Worm (Caenorhabditis elegans) whole organism, L2 larva: ENCODE data around the gene exos-8.

ENCODE experiments used
- C34F6.9 ChIP-seq: fragments of 150-350 bp; optimal IDR thresholded peaks from 2 replicates; lab custom pipeline; 2014; ENCODE audit warnings: missing biosample characterization, missing genetic modification characterization
- F13H6.1 ChIP-seq: sonication (generic microtip); optimal IDR thresholded peaks from 2 replicates; lab custom pipeline; 2016; ENCODE audit warnings: missing genetic modification characterization, missing compliant biosample characterization
- R02D3.7 ChIP-seq: fragments of 150-350 bp; optimal IDR thresholded peaks from 2 replicates; lab custom pipeline; 2014; ENCODE audit warnings: missing biosample characterization, missing genetic modification characterization
- Y55F3AM.14 ChIP-seq: fragments of 200-800 bp; sonication (Bioruptor generic); optimal IDR thresholded peaks from 2 replicates; lab custom pipeline; 2018; ENCODE audit warnings: mild to moderate bottlenecking, missing genetic modification characterization, missing compliant biosample characterization
- ZK546.5 ChIP-seq: sonication (generic microtip); optimal IDR thresholded peaks from 2 replicates; lab custom pipeline; 2017; ENCODE audit warnings: missing biosample characterization, missing genetic modification characterization
- alr-1 ChIP-seq: fragments of 150-350 bp; optimal IDR thresholded peaks from 2 replicates; lab custom pipeline; 2014; ENCODE audit warnings: missing biosample characterization, missing genetic modification characterization
- aly-2 ChIP-seq: fragments of 150-350 bp; optimal IDR thresholded peaks from 2 replicates; lab custom pipeline; 2014; ENCODE audit warnings: missing biosample characterization, missing genetic modification characterization
- blmp-1 ChIP-seq: sonication (generic microtip); optimal IDR thresholded peaks from 2 replicates; lab custom pipeline; 2017; ENCODE audit warnings: missing genetic modification characterization, mild to moderate bottlenecking, missing compliant biosample characterization, antibody characterized with exemption, moderate library complexity; ENCODE audit not compliant: insufficient read depth
- ceh-16 ChIP-seq: fragments of 150-350 bp; optimal IDR thresholded peaks from 2 replicates; lab custom pipeline; 2014; ENCODE audit warnings: missing biosample characterization, missing genetic modification characterization
- ceh-82 ChIP-seq: fragments of 150-350 bp; optimal IDR thresholded peaks from 2 replicates; lab custom pipeline; 2014; ENCODE audit warnings: missing biosample characterization, missing genetic modification characterization
- crh-2 ChIP-seq: sonication (generic microtip); optimal IDR thresholded peaks from 2 replicates; lab custom pipeline; 2017; ENCODE audit warnings: missing biosample characterization, missing genetic modification characterization
- dmd-4 ChIP-seq: sonication (generic microtip); optimal IDR thresholded peaks from 2 replicates; lab custom pipeline; 2017; ENCODE audit warnings: missing biosample characterization, missing genetic modification characterization
- egl-27 ChIP-seq: sonication (generic microtip); optimal IDR thresholded peaks from 3 replicates; lab custom pipeline; 2017; ENCODE audit warnings: missing biosample characterization, missing genetic modification reagents, missing genetic modification characterization
- elt-1 ChIP-seq: fragments of 150-350 bp; optimal IDR thresholded peaks from 2 replicates; lab custom pipeline; 2014; ENCODE audit warnings: missing biosample characterization, missing genetic modification characterization
- elt-3 ChIP-seq: sonication (generic microtip); optimal IDR thresholded peaks from 2 replicates; lab custom pipeline; 2017; ENCODE audit warnings: missing biosample characterization, missing genetic modification characterization
- gmeb-1 ChIP-seq: fragments of 150-350 bp; optimal IDR thresholded peaks from 2 replicates; lab custom pipeline; 2014; ENCODE audit warnings: missing biosample characterization, missing genetic modification characterization
- lin-11 ChIP-seq: fragments of 150-350 bp; sonication (generic microtip); optimal IDR thresholded peaks from 2 replicates; lab custom pipeline; 2014; ENCODE audit warnings: missing biosample characterization, missing genetic modification characterization, inconsistent platforms, mixed read lengths
- lin-13 ChIP-seq: fragments of 150-350 bp; optimal IDR thresholded peaks from 2 replicates; lab custom pipeline; 2014; ENCODE audit warnings: missing biosample characterization, missing genetic modification reagents, missing genetic modification characterization
- lin-39 ChIP-seq: fragments of 150-350 bp; optimal IDR thresholded peaks from 2 replicates; lab custom pipeline; 2014; ENCODE audit warnings: missing biosample characterization, missing genetic modification reagents, missing genetic modification characterization
- lsy-2 ChIP-seq, 2 experiments: fragments of 150-350 bp in 1 of 2; sonication (generic microtip) in 1 of 2; optimal IDR thresholded peaks; 2 replicates each; lab custom pipeline; 2014 to 2017; ENCODE audit warnings: missing biosample characterization in 2 of 2, missing genetic modification characterization in 2 of 2
- mab-5 ChIP-seq: fragments of 150-350 bp; optimal IDR thresholded peaks from 2 replicates; lab custom pipeline; 2014; ENCODE audit warnings: missing biosample characterization, missing genetic modification characterization
- mbf-1 ChIP-seq: sonication (generic microtip); optimal IDR thresholded peaks from 2 replicates; lab custom pipeline; 2017; ENCODE audit warnings: missing biosample characterization, missing genetic modification characterization
- mdl-1 ChIP-seq, 2 experiments: fragments of 150-350 bp in 1 of 2; sonication (generic microtip) in 1 of 2; optimal IDR thresholded peaks; 2 replicates each; lab custom pipeline; 2017; ENCODE audit warnings: missing biosample characterization in 2 of 2, missing genetic modification characterization in 2 of 2
- nhr-10 ChIP-seq: sonication (generic microtip); optimal IDR thresholded peaks from 2 replicates; lab custom pipeline; 2017; ENCODE audit warnings: missing biosample characterization, missing genetic modification characterization
- nhr-11 ChIP-seq: fragments of 150-350 bp; optimal IDR thresholded peaks from 2 replicates; lab custom pipeline; 2014; ENCODE audit warnings: missing biosample characterization, missing genetic modification characterization
- nhr-12 ChIP-seq: fragments of 150-350 bp; optimal IDR thresholded peaks from 2 replicates; lab custom pipeline; 2014; ENCODE audit warnings: missing biosample characterization, missing genetic modification characterization
- nhr-129 ChIP-seq: fragments of 150-350 bp; optimal IDR thresholded peaks from 2 replicates; lab custom pipeline; 2014; ENCODE audit warnings: missing biosample characterization, missing genetic modification characterization
- nhr-237 ChIP-seq: fragments of 150-350 bp; optimal IDR thresholded peaks from 2 replicates; lab custom pipeline; 2014; ENCODE audit warnings: missing biosample characterization, missing genetic modification characterization
- nhr-25 ChIP-seq: fragments of 150-350 bp; sonication (generic microtip); optimal IDR thresholded peaks from 3 replicates; lab custom pipeline; 2014; ENCODE audit warnings: missing biosample characterization, missing genetic modification characterization
- nhr-77 ChIP-seq: fragments of 150-350 bp; optimal IDR thresholded peaks from 2 replicates; lab custom pipeline; 2014; ENCODE audit warnings: missing biosample characterization, missing genetic modification characterization
- sem-4 ChIP-seq: fragments of 150-350 bp; optimal IDR thresholded peaks from 2 replicates; lab custom pipeline; 2014; ENCODE audit warnings: missing biosample characterization, missing genetic modification reagents, missing genetic modification characterization
- skn-1 ChIP-seq: sonication (generic microtip); optimal IDR thresholded peaks from 2 replicates; lab custom pipeline; 2017; ENCODE audit warnings: missing biosample characterization, missing genetic modification characterization
- sma-3 ChIP-seq: sonication (generic microtip); optimal IDR thresholded peaks from 2 replicates; lab custom pipeline; 2016; ENCODE audit warnings: missing genetic modification reagents, missing genetic modification characterization, missing compliant biosample characterization
- sma-9 ChIP-seq, 2 experiments: fragments of 150-350 bp in 1 of 2; sonication (generic microtip) in 1 of 2; optimal IDR thresholded peaks; 2 replicates each; lab custom pipeline; 2014 to 2016; ENCODE audit warnings: missing genetic modification characterization in 2 of 2, mild to moderate bottlenecking in 1 of 2, missing biosample characterization in 1 of 2, missing compliant biosample characterization in 1 of 2, missing genetic modification reagents in 1 of 2, moderate library complexity in 1 of 2
- snpc-4 ChIP-seq: fragments of 150-350 bp; optimal IDR thresholded peaks from 2 replicates; lab custom pipeline; 2014; ENCODE audit warnings: missing biosample characterization, missing genetic modification characterization
- unc-39 ChIP-seq: fragments of 150-350 bp; optimal IDR thresholded peaks from 2 replicates; lab custom pipeline; 2014; ENCODE audit warnings: missing biosample characterization, missing genetic modification characterization
- unc-55 ChIP-seq: fragments of 150-350 bp; sonication (generic microtip); optimal IDR thresholded peaks from 3 replicates; lab custom pipeline; 2014; ENCODE audit warnings: missing biosample characterization, missing genetic modification reagents, missing genetic modification characterization
- unc-62 ChIP-seq: fragments of 150-350 bp; optimal IDR thresholded peaks from 2 replicates; lab custom pipeline; 2014; ENCODE audit warnings: missing biosample characterization, missing genetic modification reagents, missing genetic modification characterization
- zag-1 ChIP-seq: fragments of 150-350 bp; optimal IDR thresholded peaks from 2 replicates; lab custom pipeline; 2014; ENCODE audit warnings: missing biosample characterization, missing genetic modification characterization
- ztf-1 ChIP-seq: fragments of 200-800 bp; sonication (Bioruptor generic); conservative IDR thresholded peaks from 2 replicates; pipeline ENCODE4 v1.3.6; 2022; ENCODE audit warnings: missing genetic modification characterization, missing compliant biosample characterization
- ztf-11 ChIP-seq: sonication (generic microtip); optimal IDR thresholded peaks from 2 replicates; lab custom pipeline; 2017; ENCODE audit warnings: missing biosample characterization, missing genetic modification characterization
- ztf-4 ChIP-seq: fragments of 150-350 bp; optimal IDR thresholded peaks from 2 replicates; lab custom pipeline; 2014; ENCODE audit warnings: missing biosample characterization, missing genetic modification characterization

The exos-8 gene

ce11 chrII:6706552-6707091, 34.9 kb upstream of the exos-8 start:
- TF ChIP-seq elt-3 (tag; lab: Kevin White, UChicago), result no peak
- TF ChIP-seq Y55F3AM.14 (GFP tag; lab: Kevin White, UChicago), result no peak
- no peak for TF ChIP-seq ztf-4 (tag; lab: Kevin White, UChicago)
- no peak for TF ChIP-seq mdl-1 (tag; optimal IDR thresholded peaks at IDR 0.05; lab: Kevin White, UChicago)
- no peak for TF ChIP-seq skn-1
- TF ChIP-seq nhr-25, result no peak
- no peak for TF ChIP-seq nhr-11 (tag; lab: Kevin White, UChicago)
- TF ChIP-seq blmp-1 (tag; lab: Kevin White, UChicago), result no peak
- no peak for TF ChIP-seq R02D3.7 (tag; lab: Kevin White, UChicago)
- TF ChIP-seq lin-11 (tag; lab: Kevin White, UChicago), result no peak
- no peak for TF ChIP-seq nhr-10 (tag; lab: Kevin White, UChicago)

- peak; percentile 88 for TF ChIP-seq mab-5 (tag; lab: Kevin White, UChicago)
- peak; percentile 39 for TF ChIP-seq nhr-129
- no peak for TF ChIP-seq gmeb-1
- TF ChIP-seq lin-39, result peak; percentile 86
- peak; percentile 37 for TF ChIP-seq Y55F3AM.14 (GFP tag; lab: Kevin White, UChicago)
- peak; percentile 20 for TF ChIP-seq crh-2 (tag; lab: Kevin White, UChicago)
- TF ChIP-seq zag-1 (tag; lab: Kevin White, UChicago), result no peak
- peak; percentile 43 for TF ChIP-seq lin-13 (GFP tag; lab: Kevin White, UChicago)
- TF ChIP-seq sma-9 (GFP tag; optimal IDR thresholded peaks at IDR 0.05; lab: Kevin White, UChicago), result peak; percentile 44
- TF ChIP-seq sma-9 (tag; optimal IDR thresholded peaks at IDR 0.05; lab: Kevin White, UChicago), result no peak
- TF ChIP-seq F13H6.1, result peak; percentile 77
- TF ChIP-seq mdl-1 (tag; optimal IDR thresholded peaks at IDR 0.05; lab: Kevin White, UChicago), result no peak
- no peak for TF ChIP-seq nhr-77 (tag; lab: Kevin White, UChicago)
- TF ChIP-seq unc-62 (GFP tag; lab: Kevin White, UChicago), result peak; percentile 20
- TF ChIP-seq unc-55 (GFP tag; lab: Kevin White, UChicago), result peak; percentile 55
- peak; percentile 49 for TF ChIP-seq C34F6.9
- TF ChIP-seq lsy-2 (tag; optimal IDR thresholded peaks at IDR 0.05; lab: Kevin White, UChicago), result peak in 1 of 2 experiments; percentile 55
- peak; percentile 65 for TF ChIP-seq sem-4
These were observed 33.8 kb upstream of the exos-8 start for ce11 chrII:6707496-6708260.

- TF ChIP-seq ZK546.5, result no peak
- TF ChIP-seq ztf-11 (tag; lab: Kevin White, UChicago), result no peak
- no peak for TF ChIP-seq skn-1
- no peak for TF ChIP-seq sem-4
- TF ChIP-seq F13H6.1, result peak; percentile 76
- TF ChIP-seq C34F6.9, result peak; percentile 81
- TF ChIP-seq ceh-16 (tag; lab: Kevin White, UChicago), result no peak
- no peak for TF ChIP-seq alr-1 (tag; lab: Kevin White, UChicago)
- TF ChIP-seq nhr-12 (tag; lab: Kevin White, UChicago), result no peak
- no peak for TF ChIP-seq nhr-77 (tag; lab: Kevin White, UChicago)
- TF ChIP-seq unc-62 (GFP tag; lab: Kevin White, UChicago), result no peak
- peak; percentile 21 for TF ChIP-seq lin-11 (tag; lab: Kevin White, UChicago)
- TF ChIP-seq unc-39 (tag; lab: Kevin White, UChicago), result no peak
- TF ChIP-seq dmd-4 (tag; lab: Kevin White, UChicago), result no peak
- TF ChIP-seq mdl-1 (tag; optimal IDR thresholded peaks at IDR 0.05; lab: Kevin White, UChicago), result no peak
- TF ChIP-seq egl-27, result no peak
- peak; percentile 79 for TF ChIP-seq zag-1 (tag; lab: Kevin White, UChicago)
- TF ChIP-seq snpc-4 (tag; lab: Kevin White, UChicago), result peak; percentile 7
- no peak for TF ChIP-seq Y55F3AM.14 (GFP tag; lab: Kevin White, UChicago)
- TF ChIP-seq nhr-129, result peak; percentile 76
- no peak for TF ChIP-seq nhr-237
- TF ChIP-seq unc-55 (GFP tag; lab: Kevin White, UChicago), result peak; percentile 72
- TF ChIP-seq blmp-1 (tag; lab: Kevin White, UChicago), result no peak
- peak; percentile 60 for TF ChIP-seq mab-5 (tag; lab: Kevin White, UChicago)
- no peak for TF ChIP-seq aly-2 (tag; lab: Kevin White, UChicago)
- no peak for TF ChIP-seq mbf-1 (tag; lab: Kevin White, UChicago)
- TF ChIP-seq nhr-11 (tag; lab: Kevin White, UChicago), result no peak
- no peak for TF ChIP-seq elt-1
- peak; percentile 57 for TF ChIP-seq sma-9 (GFP tag; optimal IDR thresholded peaks at IDR 0.05; lab: Kevin White, UChicago)
- no peak for TF ChIP-seq sma-9 (tag; optimal IDR thresholded peaks at IDR 0.05; lab: Kevin White, UChicago)
- no peak for TF ChIP-seq sma-3 (GFP tag; lab: Kevin White, UChicago)
- no peak for TF ChIP-seq ztf-4 (tag; lab: Kevin White, UChicago)
- TF ChIP-seq crh-2 (tag; lab: Kevin White, UChicago), result peak; percentile 39
- peak; percentile 24 to 54 for TF ChIP-seq lsy-2 (tag; optimal IDR thresholded peaks at IDR 0.05; lab: Kevin White, UChicago)
- TF ChIP-seq ceh-82 (tag; lab: Kevin White, UChicago), result no peak
- TF ChIP-seq ztf-1 (GFP tag; lab: Robert Waterston, UW), result no peak
- TF ChIP-seq, all 48 proteins: peak for 11
These were observed 32.5 kb upstream of the exos-8 start for ce11 chrII:6708980-6709379.
